Worm (Caenorhabditis elegans) whole organism, young adult: ENCODE results near the gene zer-1.

ENCODE experiments used
- B0019.2 ChIP-seq: fragments of 200-800 bp; sonication (Bioruptor generic); conservative IDR thresholded peaks from 2 replicates; pipeline ENCODE4 v1.3.6; 2022; ENCODE audit warnings: missing genetic modification reagents, missing genetic modification characterization, missing compliant biosample characterization
- B0261.1 ChIP-seq: sonication (generic microtip); optimal IDR thresholded peaks from 2 replicates; lab custom pipeline; 2016; ENCODE audit warnings: mild to moderate bottlenecking, missing genetic modification characterization, moderate library complexity, missing compliant biosample characterization
- F10E7.11 ChIP-seq: sonication (generic microtip); optimal IDR thresholded peaks from 2 replicates; lab custom pipeline; 2017; ENCODE audit warnings: mild to moderate bottlenecking, missing genetic modification characterization, moderate library complexity, missing compliant biosample characterization
- F57A8.1 ChIP-seq: fragments of 200-800 bp; sonication (Bioruptor generic); optimal IDR thresholded peaks from 2 replicates; lab custom pipeline; 2018; ENCODE audit warnings: mild to moderate bottlenecking, missing genetic modification characterization, moderate library complexity, missing compliant biosample characterization
- T26A5.8 ChIP-seq: sonication (generic microtip); optimal IDR thresholded peaks from 2 replicates; lab custom pipeline; 2016; ENCODE audit warnings: missing genetic modification characterization, missing compliant biosample characterization
- Y56A3A.18 ChIP-seq: fragments of 200-800 bp; sonication (Bioruptor generic); IDR thresholded peaks from 2 replicates; pipeline ENCODE4 v1.3.6; 2022; ENCODE audit warnings: missing genetic modification reagents, missing genetic modification characterization, missing compliant biosample characterization
- Y67H2A.10 ChIP-seq: fragments of 200-800 bp; sonication (Bioruptor generic); conservative IDR thresholded peaks from 2 replicates; pipeline ENCODE4 v1.3.6; 2022; ENCODE audit warnings: missing genetic modification reagents, missing genetic modification characterization, missing compliant biosample characterization
- akir-1 ChIP-seq: fragments of 200-800 bp; sonication (Bioruptor generic); optimal IDR thresholded peaks from 2 replicates; lab custom pipeline; 2018; ENCODE audit warnings: mild to moderate bottlenecking, missing genetic modification characterization, moderate library complexity, missing compliant biosample characterization
- ama-1 ChIP-seq, 3 experiments: fragments of 150-350 bp in 1 of 3; sonication (generic microtip) in 2 of 3; optimal IDR thresholded peaks; 2 replicates each; lab custom pipeline; 2014 to 2018; ENCODE audit warnings: missing biosample characterization in 2 of 3, missing genetic modification characterization in 2 of 3, missing genetic modification reagents in 2 of 3
- aptf-2 ChIP-seq: fragments of 200-800 bp; sonication (Bioruptor generic); conservative IDR thresholded peaks from 2 replicates; pipeline ENCODE4 v1.3.6; 2022; ENCODE audit warnings: missing genetic modification reagents, missing genetic modification characterization, missing compliant biosample characterization
- attf-3 ChIP-seq: fragments of 200-800 bp; sonication (Bioruptor generic); conservative IDR thresholded peaks from 2 replicates; pipeline ENCODE4 v1.3.6; 2022; ENCODE audit warnings: missing genetic modification reagents, missing genetic modification characterization, missing compliant biosample characterization
- cebp-1 ChIP-seq, 2 experiments: fragments of 200-800 bp in 1 of 2; sonication (Bioruptor generic) in 1 of 2; sonication (generic microtip) in 1 of 2; IDR thresholded peaks in 1 of 2; optimal IDR thresholded peaks in 1 of 2; 2 replicates each; pipeline versions ENCODE4 v1.3.6 to Lab custom; 2017 to 2022; ENCODE audit warnings: missing compliant biosample characterization in 2 of 2, missing genetic modification characterization in 2 of 2, mild to moderate bottlenecking in 1 of 2, missing genetic modification reagents in 1 of 2, moderate library complexity in 1 of 2
- ceh-27 ChIP-seq: fragments of 200-800 bp; sonication (Bioruptor generic); optimal IDR thresholded peaks from 2 replicates; lab custom pipeline; 2018; ENCODE audit warnings: mild to moderate bottlenecking, missing genetic modification characterization, moderate library complexity, missing compliant biosample characterization
- ceh-79 ChIP-seq: sonication (generic microtip); optimal IDR thresholded peaks from 2 replicates; lab custom pipeline; 2017; ENCODE audit warnings: mild to moderate bottlenecking, missing genetic modification characterization, missing compliant biosample characterization
- egrh-3 ChIP-seq: fragments of 200-800 bp; sonication (Bioruptor generic); IDR thresholded peaks from 2 replicates; pipeline ENCODE4 v1.3.6; 2022; ENCODE audit warnings: missing genetic modification reagents, missing genetic modification characterization, missing compliant biosample characterization
- ekl-4 ChIP-seq: fragments of 200-800 bp; sonication (Bioruptor generic); IDR thresholded peaks from 2 replicates; pipeline ENCODE4 v1.3.6; 2022; ENCODE audit warnings: missing genetic modification reagents, missing genetic modification characterization, missing compliant biosample characterization
- gei-17 ChIP-seq: fragments of 200-800 bp; sonication (Bioruptor generic); optimal IDR thresholded peaks from 2 replicates; lab custom pipeline; 2018; ENCODE audit warnings: mild to moderate bottlenecking, missing genetic modification characterization, missing compliant biosample characterization
- hmg-1.2 ChIP-seq: fragments of 200-800 bp; sonication (Bioruptor generic); IDR thresholded peaks from 2 replicates; pipeline ENCODE4 v1.3.6; 2022; ENCODE audit warnings: missing genetic modification reagents, missing genetic modification characterization, missing compliant biosample characterization
- lag-1 ChIP-seq: fragments of 200-800 bp; sonication (Bioruptor generic); IDR thresholded peaks from 2 replicates; pipeline ENCODE4 v1.3.6; 2022; ENCODE audit warnings: missing genetic modification reagents, missing genetic modification characterization, missing compliant biosample characterization
- lsl-1 ChIP-seq: fragments of 200-800 bp; sonication (Bioruptor generic); optimal IDR thresholded peaks from 2 replicates; lab custom pipeline; 2018; ENCODE audit warnings: mild to moderate bottlenecking, missing genetic modification characterization, moderate library complexity, missing compliant biosample characterization
- mcd-1 ChIP-seq: fragments of 200-800 bp; sonication (Bioruptor generic); IDR thresholded peaks from 2 replicates; pipeline ENCODE4 v1.3.6; 2022; ENCODE audit warnings: missing genetic modification reagents, missing genetic modification characterization, missing compliant biosample characterization
- mel-28 ChIP-seq: sonication (generic microtip); optimal IDR thresholded peaks from 2 replicates; lab custom pipeline; 2016; ENCODE audit warnings: borderline replicate concordance, mild to moderate bottlenecking, missing genetic modification characterization, missing compliant biosample characterization
- nfya-2 ChIP-seq: fragments of 200-800 bp; sonication (Bioruptor generic); IDR thresholded peaks from 2 replicates; pipeline ENCODE4 v1.3.6; 2022; ENCODE audit warnings: missing genetic modification reagents, missing genetic modification characterization, missing compliant biosample characterization
- nhr-120 ChIP-seq: fragments of 200-800 bp; sonication (Bioruptor generic); IDR thresholded peaks from 2 replicates; pipeline ENCODE4 v1.3.6; 2022; ENCODE audit warnings: missing genetic modification characterization, missing compliant biosample characterization
- nhr-80 ChIP-seq: sonication (generic microtip); optimal IDR thresholded peaks from 2 replicates; lab custom pipeline; 2016; ENCODE audit warnings: missing genetic modification characterization, missing compliant biosample characterization
- nhr-90 ChIP-seq: sonication (generic microtip); optimal IDR thresholded peaks from 2 replicates; lab custom pipeline; 2016; ENCODE audit warnings: missing genotype, mild to moderate bottlenecking, missing genetic modification characterization, missing compliant biosample characterization
- rcor-1 ChIP-seq: fragments of 200-800 bp; sonication (Bioruptor generic); IDR thresholded peaks from 2 replicates; pipeline ENCODE4 v1.3.6; 2022; ENCODE audit warnings: missing genetic modification reagents, missing genetic modification characterization, missing compliant biosample characterization
- repo-1 ChIP-seq: sonication (generic microtip); optimal IDR thresholded peaks from 2 replicates; lab custom pipeline; 2017; ENCODE audit warnings: mild to moderate bottlenecking, missing genetic modification characterization, missing compliant biosample characterization
- snpc-4 ChIP-seq, 5 experiments: fragments of 150-350 bp in 1 of 5; sonication (generic microtip) in 4 of 5; optimal IDR thresholded peaks; 2 replicates each; lab custom pipeline; 2014 to 2018; ENCODE audit warnings: missing genetic modification characterization in 5 of 5, missing biosample characterization in 3 of 5, antibody characterized with exemption in 2 of 5, mild to moderate bottlenecking in 2 of 5, missing compliant biosample characterization in 2 of 5, missing genotype in 2 of 5, moderate library complexity in 2 of 5, missing genetic modification reagents in 1 of 5
- somi-1 ChIP-seq: fragments of 200-800 bp; sonication (Bioruptor generic); optimal IDR thresholded peaks from 2 replicates; lab custom pipeline; 2018; ENCODE audit warnings: mild to moderate bottlenecking, missing genetic modification characterization, missing compliant biosample characterization
- unc-62 ChIP-seq: fragments of 150-350 bp; optimal IDR thresholded peaks from 2 replicates; lab custom pipeline; 2014; ENCODE audit warnings: missing biosample characterization, missing genetic modification reagents, missing genetic modification characterization
- ztf-26 ChIP-seq: sonication (generic microtip); optimal IDR thresholded peaks from 2 replicates; lab custom pipeline; 2017; ENCODE audit warnings: missing genetic modification characterization, missing compliant biosample characterization
- ztf-28 ChIP-seq: fragments of 200-800 bp; sonication (Bioruptor generic); IDR thresholded peaks from 2 replicates; pipeline ENCODE4 v1.3.6; 2022; ENCODE audit warnings: missing genetic modification reagents, missing genetic modification characterization, missing compliant biosample characterization
- ztf-3 ChIP-seq: fragments of 200-800 bp; sonication (Bioruptor generic); optimal IDR thresholded peaks from 2 replicates; lab custom pipeline; 2018; ENCODE audit warnings: mild to moderate bottlenecking, missing genetic modification characterization, missing compliant biosample characterization

zer-1 gene

ce11 chrIII:909540-909939 is 22.9 kb upstream of the zer-1 start, which contains the start of gene crls-1 (continued):
- TF ChIP-seq repo-1 (tag; lab: Kevin White, UChicago), result peak; percentile 72
- no peak for TF ChIP-seq snpc-4 (GFP tag; optimal IDR thresholded peaks at IDR 0.05; lab: Kevin White, UChicago)
- no peak for TF ChIP-seq snpc-4 (tag; optimal IDR thresholded peaks at IDR 0.05; lab: Kevin White, UChicago)
- no peak for TF ChIP-seq lsl-1 (GFP tag; lab: Kevin White, UChicago)
- no peak for TF ChIP-seq T26A5.8 (tag; lab: Kevin White, UChicago)

DNA sequence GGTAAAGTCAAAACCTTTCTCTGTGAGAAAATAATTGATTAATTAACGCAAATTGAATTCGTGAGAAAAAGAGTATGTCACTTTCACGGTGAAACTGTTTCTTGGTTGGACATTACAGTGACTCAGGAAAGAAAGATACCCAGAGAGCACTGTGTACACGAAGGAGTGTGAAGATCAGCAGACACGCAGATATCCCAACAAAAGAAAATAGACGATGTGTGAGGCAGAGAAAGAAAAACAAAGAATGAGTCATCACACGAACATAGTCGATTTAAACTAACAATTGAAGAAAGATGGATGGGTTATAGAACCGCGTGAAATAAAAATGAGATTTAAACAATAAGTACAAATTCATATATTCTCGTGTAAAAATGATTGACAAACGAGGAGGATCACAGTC is 21.4 kb upstream of the zer-1 start:
- TF ChIP-seq ceh-27 (GFP tag; lab: Kevin White, UChicago) (no peak), akir-1 (GFP tag; lab: Kevin White, UChicago) (no peak), somi-1 (GFP tag; lab: Kevin White, UChicago) (no peak), unc-62 (GFP tag; lab: Kevin White, UChicago) (no peak), Y56A3A.18 (no peak), ztf-26 (tag; lab: Kevin White, UChicago) (no peak), ekl-4 (GFP tag; lab: Robert Waterston, UW) (no peak), mcd-1 (GFP tag; lab: Robert Waterston, UW) (no peak), rcor-1 (GFP tag; lab: Robert Waterston, UW) (no peak), lag-1 (GFP tag; lab: Robert Waterston, UW) (no peak), hmg-1.2 (GFP tag; lab: Robert Waterston, UW) (peak; percentile 16; the same call in 1 of the 2 replicates), nhr-90 (tag; lab: Kevin White, UChicago) (no peak), B0019.2 (GFP tag; lab: Robert Waterston, UW) (no peak), cebp-1 (GFP tag; IDR thresholded peaks at IDR 0.05; lab: Robert Waterston, UW) (no peak), cebp-1 (tag; optimal IDR thresholded peaks at IDR 0.05; lab: Kevin White, UChicago) (peak; percentile 2)

DNA sequence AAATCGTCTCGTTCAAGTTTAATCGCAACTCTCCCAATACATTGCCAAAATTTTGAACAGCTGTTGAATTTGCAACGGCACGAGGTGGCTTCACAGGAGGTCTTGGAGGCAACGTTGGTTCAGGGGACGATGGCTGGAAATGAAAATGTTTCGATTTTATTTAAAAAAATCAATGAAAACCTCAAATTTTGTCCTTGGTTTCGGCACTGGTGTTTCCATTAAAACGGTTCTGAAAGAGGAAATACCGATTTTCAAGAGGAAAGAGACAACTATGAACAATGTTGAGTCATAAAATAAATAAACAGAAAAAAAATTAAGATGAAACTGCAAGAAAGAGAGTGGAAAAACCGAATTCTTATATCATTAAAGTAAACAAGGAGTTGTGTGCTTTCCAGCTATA is 20.7 kb upstream of the zer-1 start, which contains the start of gene F23H11.4:
Gene F23H11.4, minus strand, starts transcription at position 229 of the 400 bp plus-strand sequence.
- TF ChIP-seq gei-17 (GFP tag; lab: Kevin White, UChicago) (no peak), nhr-120 (GFP tag; lab: Robert Waterston, UW) (no peak), Y67H2A.10 (GFP tag; lab: Robert Waterston, UW) (no peak), mel-28 (no peak), repo-1 (tag; lab: Kevin White, UChicago) (no peak), ceh-79 (tag; lab: Kevin White, UChicago) (no peak), ztf-3 (GFP tag; lab: Kevin White, UChicago) (no peak), nhr-80 (tag; lab: Kevin White, UChicago) (no peak), ama-1 (optimal IDR thresholded peaks at IDR 0.05; lab: Kevin White, UChicago) (no peak), ama-1 (GFP tag; optimal IDR thresholded peaks at IDR 0.05; lab: Kevin White, UChicago) (no peak), akir-1 (GFP tag; lab: Kevin White, UChicago) (no peak), ceh-27 (GFP tag; lab: Kevin White, UChicago) (no peak), F10E7.11 (tag; lab: Kevin White, UChicago) (no peak), aptf-2 (no peak), nfya-2 (no peak), attf-3 (GFP tag; lab: Robert Waterston, UW) (no peak), ztf-28 (no peak), B0261.1 (tag; lab: Kevin White, UChicago) (no peak), lsl-1 (GFP tag; lab: Kevin White, UChicago) (no peak), F57A8.1 (no peak), egrh-3 (no peak)
- TF ChIP-seq, all 124 proteins: peak for 0
